Worm (Caenorhabditis elegans): ENCODE measurements around the gene ZK675.4.
A peak's percentile ranks its signal among the peaks of the same experiment; 100 is the strongest.

Gene ZK675.4

DNA sequence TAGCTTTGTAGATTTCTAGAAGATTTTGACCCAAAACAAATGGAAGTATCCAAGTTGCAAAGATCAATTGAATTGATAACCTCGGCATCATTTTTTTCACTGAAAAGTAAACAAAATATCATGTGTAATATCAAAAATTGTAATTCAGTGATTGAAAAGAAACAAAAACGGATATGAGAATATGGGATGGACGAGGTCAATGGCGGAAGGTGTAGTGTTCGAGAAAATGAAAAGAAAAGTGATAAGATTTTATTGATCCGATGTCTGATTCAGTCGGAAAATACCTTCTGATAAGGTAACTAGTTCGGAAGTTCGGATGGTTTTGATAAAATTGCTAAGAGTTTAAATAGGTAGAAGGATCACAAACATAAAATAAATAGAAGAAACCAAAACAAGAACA lies 27.0 kb downstream of the ZK675.4 start, which contains the start of gene ZK669.2:
ZK669.2 (minus strand) TSS at position 101 of the 400 bp plus-strand sequence.
- TF ChIP-seq eor-1 (tag; optimal IDR thresholded peaks at IDR 0.05) (no peak), nhr-23 (tag; optimal IDR thresholded peaks at IDR 0.05) (peak; percentile 31)

DNA sequence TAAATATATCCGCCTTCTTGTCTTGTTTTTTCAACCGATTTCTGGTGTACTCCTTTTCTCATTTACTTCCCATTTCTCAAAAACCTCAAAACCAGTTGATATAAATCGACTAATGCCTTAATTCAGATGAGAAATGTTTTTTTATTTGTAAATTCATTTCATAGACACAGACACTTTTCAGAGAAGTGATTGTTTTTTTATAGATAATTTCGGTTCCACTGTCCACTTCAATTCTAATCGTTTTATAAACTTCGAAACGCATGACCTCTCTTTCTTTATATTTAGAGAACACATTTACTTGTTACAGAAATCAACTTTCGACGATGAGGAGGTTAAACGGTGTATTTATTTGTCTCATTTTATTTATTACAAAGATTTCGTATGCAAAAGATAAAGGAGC lies 29.7 kb downstream of the ZK675.4 start, which contains the start of gene ZK669.3:
ZK669.3 (plus strand) TSS at position 301 of the 400 bp plus-strand sequence.
- no peak for TF ChIP-seq ama-1 (optimal IDR thresholded peaks at IDR 0.05)
- TF ChIP-seq tbx-2 (tag; optimal IDR thresholded peaks at IDR 0.05) = no peak
- no peak for TF ChIP-seq nhr-23 (tag; optimal IDR thresholded peaks at IDR 0.05)
- no peak for TF ChIP-seq fkh-10 (GFP tag; optimal IDR thresholded peaks at IDR 0.05)
- TF ChIP-seq daf-12 (tag; optimal IDR thresholded peaks at IDR 0.05) = no peak
- no peak for TF ChIP-seq ceh-9 (tag; optimal IDR thresholded peaks at IDR 0.05)
- no peak for TF ChIP-seq aly-2 (tag; optimal IDR thresholded peaks at IDR 0.05)
- no peak for TF ChIP-seq skn-1 (tag; optimal IDR thresholded peaks at IDR 0.05)
- no peak for TF ChIP-seq ztf-4 (tag; optimal IDR thresholded peaks at IDR 0.05)
- TF ChIP-seq fos-1 (tag; optimal IDR thresholded peaks at IDR 0.05) = no peak
- TF ChIP-seq sea-2 (GFP tag; optimal IDR thresholded peaks at IDR 0.05) = no peak
- TF ChIP-seq nhr-11 (tag; optimal IDR thresholded peaks at IDR 0.05) = no peak
- TF ChIP-seq elt-1 (tag; optimal IDR thresholded peaks at IDR 0.05) = no peak
- no peak for TF ChIP-seq ZK546.5 (tag; optimal IDR thresholded peaks at IDR 0.05)
- no peak for TF ChIP-seq mml-1 (tag; optimal IDR thresholded peaks at IDR 0.05)
- no peak for TF ChIP-seq unc-39 (tag; optimal IDR thresholded peaks at IDR 0.05)
- no peak for TF ChIP-seq pha-4 (tag; optimal IDR thresholded peaks at IDR 0.05)
- no peak for TF ChIP-seq jun-1 (tag; optimal IDR thresholded peaks at IDR 0.05)
- TF ChIP-seq lin-15B (tag; optimal IDR thresholded peaks at IDR 0.05) = no peak
- no peak for TF ChIP-seq nhr-43 (tag; optimal IDR thresholded peaks at IDR 0.05; ENCODE audit: poor library complexity, severe bottlenecking)

- peak; percentile 84 for TF ChIP-seq elt-2 (tag; optimal IDR thresholded peaks at IDR 0.05)
- TF ChIP-seq lsy-12 (tag; optimal IDR thresholded peaks at IDR 0.05) = no peak
- TF ChIP-seq pqm-1 (tag; optimal IDR thresholded peaks at IDR 0.05) = peak; percentile 30
Measured at ce11 chrII:7944333-7944744, 33.2 kb downstream of the ZK675.4 start.

DNA sequence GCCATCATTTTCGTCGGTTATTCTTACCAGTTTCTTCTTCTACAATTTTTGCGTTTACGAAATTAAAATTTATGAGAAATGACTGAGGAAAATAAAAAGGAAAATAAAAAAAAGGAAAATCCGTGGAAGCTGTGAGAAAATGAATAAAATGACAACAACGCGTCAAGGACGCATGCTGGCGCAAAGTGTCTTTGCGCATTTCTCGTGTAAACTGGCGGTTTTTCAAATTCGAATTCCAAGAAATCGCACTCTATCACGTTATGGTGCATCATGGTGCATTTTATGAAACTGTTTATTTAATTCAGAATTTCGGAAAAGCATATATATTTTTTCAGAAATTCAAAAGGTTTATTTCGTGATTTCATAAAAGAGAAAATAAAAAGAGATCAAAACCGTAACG lies 34.1 kb downstream of the ZK675.4 start, which contains the start of gene dbt-1:
dbt-1 (minus strand) TSS at position 39 of the 400 bp plus-strand sequence.
- TF ChIP-seq ceh-82 (tag; optimal IDR thresholded peaks at IDR 0.05) (peak; percentile 29), pha-4 (tag; optimal IDR thresholded peaks at IDR 0.05) (peak; percentile 81), pqm-1 (tag; optimal IDR thresholded peaks at IDR 0.05) (peak; percentile 36), daf-12 (tag; optimal IDR thresholded peaks at IDR 0.05) (no peak), fkh-2 (tag; optimal IDR thresholded peaks at IDR 0.05) (no peak), mdl-1 (tag; optimal IDR thresholded peaks at IDR 0.05) (peak; percentile 44), ceh-9 (tag; optimal IDR thresholded peaks at IDR 0.05) (no peak), fkh-10 (GFP tag; optimal IDR thresholded peaks at IDR 0.05) (no peak), hmg-11 (tag; optimal IDR thresholded peaks at IDR 0.05) (peak; percentile 79), skn-1 (tag; optimal IDR thresholded peaks at IDR 0.05) (no peak), elt-3 (tag; optimal IDR thresholded peaks at IDR 0.05) (no peak), nhr-12 (tag; optimal IDR thresholded peaks at IDR 0.05) (no peak), lsy-12 (tag; optimal IDR thresholded peaks at IDR 0.05) (peak; percentile 68), nhr-11 (tag; optimal IDR thresholded peaks at IDR 0.05) (peak; percentile 22), nfya-1 (tag; optimal IDR thresholded peaks at IDR 0.05; ENCODE audit: insufficient read depth) (peak; percentile 86), R02D3.7 (tag; optimal IDR thresholded peaks at IDR 0.05) (peak; percentile 75), nhr-28 (tag; optimal IDR thresholded peaks at IDR 0.05) (no peak), ceh-16 (tag; optimal IDR thresholded peaks at IDR 0.05) (no peak), unc-39 (tag; optimal IDR thresholded peaks at IDR 0.05) (no peak), nhr-25 (tag; optimal IDR thresholded peaks at IDR 0.05) (peak; percentile 78), sea-2 (GFP tag; optimal IDR thresholded peaks at IDR 0.05) (no peak), nhr-237 (tag; optimal IDR thresholded peaks at IDR 0.05) (no peak), unc-62 (GFP tag; optimal IDR thresholded peaks at IDR 0.05) (no peak), ama-1 (optimal IDR thresholded peaks at IDR 0.05) (peak; percentile 65), aly-2 (tag; optimal IDR thresholded peaks at IDR 0.05) (no peak), zag-1 (tag; optimal IDR thresholded peaks at IDR 0.05) (no peak), ztf-11 (tag; optimal IDR thresholded peaks at IDR 0.05) (no peak), tbx-2 (tag; optimal IDR thresholded peaks at IDR 0.05) (peak; percentile 62), nhr-77 (tag; optimal IDR thresholded peaks at IDR 0.05) (peak; percentile 67), jun-1 (tag; optimal IDR thresholded peaks at IDR 0.05) (peak; percentile 75), elt-2 (tag; optimal IDR thresholded peaks at IDR 0.05) (peak; percentile 42), mml-1 (tag; optimal IDR thresholded peaks at IDR 0.05) (no peak), nhr-43 (tag; optimal IDR thresholded peaks at IDR 0.05; ENCODE audit: poor library complexity, severe bottlenecking) (peak; percentile 70), ceh-28 (tag; optimal IDR thresholded peaks at IDR 0.05) (peak; percentile 63), fos-1 (tag; optimal IDR thresholded peaks at IDR 0.05) (no peak), nhr-67 (tag; optimal IDR thresholded peaks at IDR 0.05) (no peak), lin-15B (tag; optimal IDR thresholded peaks at IDR 0.05) (peak; percentile 77), elt-1 (tag; optimal IDR thresholded peaks at IDR 0.05) (no peak), nhr-76 (tag; optimal IDR thresholded peaks at IDR 0.05) (no peak), lin-39 (tag; optimal IDR thresholded peaks at IDR 0.05) (peak; percentile 84), ztf-4 (tag; optimal IDR thresholded peaks at IDR 0.05) (peak; percentile 49), egl-5 (tag; optimal IDR thresholded peaks at IDR 0.05) (no peak), ZK546.5 (tag; optimal IDR thresholded peaks at IDR 0.05) (no peak)
